Worm (Caenorhabditis elegans): ENCODE data around the gene flp-25.

DNA sequence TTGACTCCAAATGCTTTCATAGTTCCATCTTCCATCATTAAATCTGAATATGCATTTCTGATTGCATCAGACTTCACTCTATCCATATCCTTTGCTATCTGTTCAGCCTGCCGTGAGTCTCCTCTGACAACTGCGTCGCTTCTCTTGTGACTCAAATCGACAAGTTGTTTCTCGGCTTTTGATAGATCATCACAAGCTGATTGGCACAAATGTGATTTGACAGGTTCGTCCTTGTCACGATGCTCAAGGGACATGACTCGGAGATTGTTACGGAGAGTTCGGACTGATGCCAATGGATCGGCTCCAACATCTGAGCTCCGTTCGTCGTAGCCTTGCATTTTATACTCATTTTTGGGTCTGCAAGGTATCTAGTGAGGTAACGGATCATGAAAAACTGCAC lies 32.6 kb upstream of the flp-25 start:
- TF ChIP-seq tbx-2 (tag; optimal IDR thresholded peaks at IDR 0.05) = no peak
- no peak for TF ChIP-seq dmd-4 (tag; optimal IDR thresholded peaks at IDR 0.05; ENCODE audit: borderline replicate concordance)
- no peak for TF ChIP-seq ceh-34 (tag; optimal IDR thresholded peaks at IDR 0.05)
- no peak for TF ChIP-seq C38D4.7 (GFP tag; optimal IDR thresholded peaks at IDR 0.05)
- peak; percentile 96 for TF ChIP-seq unc-55 (GFP tag; optimal IDR thresholded peaks at IDR 0.05)

All from whole organism, late embryonic.